Fruit fly (Drosophila melanogaster) whole organism, embryonic: Measurements from ENCODE around the gene Rilpl.

Experiments used
- B-H2 ChIP-seq: fragments of 200-800 bp; sonication (Bioruptor generic); optimal IDR thresholded peaks from 2 replicates; lab custom pipeline; 2018; ENCODE audit warnings: missing biosample characterization, mild to moderate bottlenecking, missing genetic modification characterization
- BEAF-32 ChIP-seq: fragments of 200-800 bp; sonication (Bioruptor generic); optimal IDR thresholded peaks from 3 replicates; lab custom pipeline; 2017; ENCODE audit warnings: missing biosample characterization, missing genetic modification characterization, mild to moderate bottlenecking, moderate library complexity, missing genetic modification reagents
- Bgb ChIP-seq: fragments of 200-800 bp; sonication (Bioruptor generic); IDR thresholded peaks from 2 replicates; pipeline ENCODE4 v1.3.6; 2022; ENCODE audit warnings: missing biosample characterization, missing genetic modification characterization; ENCODE audit not compliant: partially characterized antibody
- CG12155 ChIP-seq: fragments of 200-800 bp; sonication (Bioruptor generic); optimal IDR thresholded peaks from 3 replicates; lab custom pipeline; 2016; ENCODE audit warnings: missing biosample characterization, missing genetic modification characterization
- CG13894 ChIP-seq: fragments of 200-800 bp; sonication (Bioruptor generic); optimal IDR thresholded peaks from 3 replicates; lab custom pipeline; 2018; ENCODE audit warnings: missing biosample characterization, mild to moderate bottlenecking, missing genetic modification characterization, moderate library complexity
- CG14710 ChIP-seq: fragments of 200-800 bp; sonication (Bioruptor generic); optimal IDR thresholded peaks from 3 replicates; lab custom pipeline; 2019; ENCODE audit warnings: missing biosample characterization, mild to moderate bottlenecking, missing genetic modification characterization, moderate library complexity
- CG15514 ChIP-seq: fragments of 200-800 bp; sonication (Bioruptor generic); optimal IDR thresholded peaks from 3 replicates; lab custom pipeline; 2017; ENCODE audit warnings: missing biosample characterization, missing genetic modification characterization, mild to moderate bottlenecking, moderate library complexity, missing genetic modification reagents
- CG16813 ChIP-seq: fragments of 200-800 bp; sonication (Bioruptor generic); IDR thresholded peaks from 3 replicates; pipeline ENCODE4 v1.3.6; 2022; ENCODE audit warnings: missing biosample characterization, missing genetic modification characterization; ENCODE audit not compliant: partially characterized antibody
- CG2120 ChIP-seq: fragments of 200-800 bp; sonication (Bioruptor generic); optimal IDR thresholded peaks from 3 replicates; lab custom pipeline; 2016; ENCODE audit warnings: missing biosample characterization, missing genetic modification characterization
- CG2129 ChIP-seq: fragments of 200-800 bp; sonication (Bioruptor generic); IDR thresholded peaks from 2 replicates; pipeline ENCODE4 v1.3.6; 2022; ENCODE audit warnings: missing biosample characterization, missing genetic modification characterization; ENCODE audit not compliant: partially characterized antibody
- CG30403 ChIP-seq: fragments of 200-800 bp; sonication (Bioruptor generic); optimal IDR thresholded peaks from 3 replicates; lab custom pipeline; 2016; ENCODE audit warnings: missing biosample characterization, missing genetic modification characterization
- CG3838 ChIP-seq: fragments of 200-800 bp; sonication (Bioruptor generic); optimal IDR thresholded peaks from 3 replicates; lab custom pipeline; 2016; ENCODE audit warnings: missing biosample characterization, missing genetic modification characterization
- CG4617 ChIP-seq: fragments of 200-800 bp; sonication (Bioruptor generic); optimal IDR thresholded peaks from 3 replicates; lab custom pipeline; 2016; ENCODE audit warnings: missing biosample characterization, missing genetic modification characterization, borderline replicate concordance
- CG7786 ChIP-seq: fragments of 200-800 bp; sonication (Bioruptor generic); optimal IDR thresholded peaks from 2 replicates; lab custom pipeline; 2016; ENCODE audit warnings: missing biosample characterization, missing genetic modification characterization
- CTCF ChIP-seq: fragments of 200-800 bp; sonication (Bioruptor generic); optimal IDR thresholded peaks from 2 replicates; lab custom pipeline; 2017; ENCODE audit warnings: missing biosample characterization, mild to moderate bottlenecking, missing genetic modification characterization, moderate library complexity
- Dref ChIP-seq: fragments of 200-800 bp; sonication (Bioruptor generic); IDR thresholded peaks from 2 replicates; pipeline ENCODE4 v1.3.6; 2022; ENCODE audit warnings: missing biosample characterization, missing genetic modification characterization
- E2f2 ChIP-seq: fragments of 200-800 bp; sonication (Bioruptor generic); IDR thresholded peaks from 2 replicates; pipeline ENCODE4 v1.3.6; 2022; ENCODE audit warnings: missing biosample characterization, missing genetic modification characterization
- Ets97D ChIP-seq: fragments of 200-800 bp; sonication (Bioruptor generic); optimal IDR thresholded peaks from 3 replicates; lab custom pipeline; 2016; ENCODE audit warnings: missing biosample characterization, missing genetic modification characterization
- Fer1 ChIP-seq: fragments of 200-800 bp; sonication (Bioruptor generic); optimal IDR thresholded peaks from 2 replicates; lab custom pipeline; 2017; ENCODE audit warnings: missing biosample characterization, mild to moderate bottlenecking, missing genetic modification characterization
- GATAe ChIP-seq: fragments of 200-800 bp; sonication (Bioruptor generic); conservative IDR thresholded peaks from 2 replicates; pipeline ENCODE4 v1.3.6; 2022; ENCODE audit warnings: missing biosample characterization, missing genetic modification characterization
- Hsf ChIP-seq: fragments of 200-800 bp; sonication (Bioruptor generic); optimal IDR thresholded peaks from 3 replicates; lab custom pipeline; 2016; ENCODE audit warnings: missing biosample characterization, missing genetic modification characterization
- MBD-R2 ChIP-seq: fragments of 200-800 bp; sonication (Bioruptor generic); IDR thresholded peaks from 2 replicates; pipeline ENCODE4 v1.3.6; 2022; ENCODE audit warnings: missing biosample characterization, missing genetic modification characterization
- Max ChIP-seq: fragments of 200-800 bp; sonication (Bioruptor generic); optimal IDR thresholded peaks from 2 replicates; lab custom pipeline; 2016; ENCODE audit warnings: missing biosample characterization, mild to moderate bottlenecking, missing genetic modification characterization
- Mes4 ChIP-seq: fragments of 200-800 bp; sonication (Bioruptor generic); optimal IDR thresholded peaks from 2 replicates; lab custom pipeline; 2016; ENCODE audit warnings: missing biosample characterization, missing genetic modification characterization
- Pdp1 ChIP-seq, 2 experiments: fragments of 200-800 bp; sonication (Bioruptor generic); optimal IDR thresholded peaks; 3 replicates each; lab custom pipeline; 2016; ENCODE audit warnings: missing biosample characterization in 2 of 2, missing genetic modification characterization in 2 of 2, mild to moderate bottlenecking in 1 of 2, moderate library complexity in 1 of 2
- Rfx ChIP-seq: fragments of 200-800 bp; sonication (Bioruptor generic); IDR thresholded peaks from 2 replicates; pipeline ENCODE4 v1.3.6; 2022; ENCODE audit warnings: missing biosample characterization, missing genetic modification characterization
- Rx ChIP-seq: fragments of 200-800 bp; sonication (Bioruptor generic); IDR thresholded peaks from 2 replicates; pipeline ENCODE4 v1.3.6; 2022; ENCODE audit warnings: missing biosample characterization, missing genetic modification characterization
- Sin3A ChIP-seq: fragments of >200 bp; optimal IDR thresholded peaks from 2 replicates; lab custom pipeline; 2018
- cato ChIP-seq: fragments of 200-800 bp; sonication (Bioruptor generic); optimal IDR thresholded peaks from 2 replicates; lab custom pipeline; 2016; ENCODE audit warnings: missing biosample characterization, missing genetic modification characterization, borderline replicate concordance
- chif ChIP-seq, 2 experiments: fragments of 200-800 bp; sonication (Bioruptor generic); optimal IDR thresholded peaks; 3 replicates each; lab custom pipeline; 2016; ENCODE audit warnings: missing biosample characterization in 2 of 2, missing genetic modification characterization in 2 of 2
- da ChIP-seq: fragments of 200-800 bp; sonication (Bioruptor generic); optimal IDR thresholded peaks from 2 replicates; lab custom pipeline; 2016; ENCODE audit warnings: missing biosample characterization, missing genetic modification characterization
- disco-r ChIP-seq: fragments of 200-800 bp; sonication (Bioruptor generic); optimal IDR thresholded peaks from 2 replicates; lab custom pipeline; 2016; ENCODE audit warnings: missing biosample characterization, missing genetic modification characterization
- dm ChIP-seq: fragments of 200-800 bp; sonication (Bioruptor generic); optimal IDR thresholded peaks from 3 replicates; lab custom pipeline; 2016; ENCODE audit warnings: missing biosample characterization, missing genetic modification characterization
- dmrt11E ChIP-seq: fragments of 200-800 bp; sonication (Bioruptor generic); optimal IDR thresholded peaks from 3 replicates; lab custom pipeline; 2018; ENCODE audit warnings: missing biosample characterization, mild to moderate bottlenecking, missing genetic modification characterization, moderate library complexity
- ems ChIP-seq: fragments of 200-800 bp; sonication (Bioruptor generic); optimal IDR thresholded peaks from 3 replicates; lab custom pipeline; 2016; ENCODE audit warnings: missing biosample characterization, missing genetic modification characterization
- exex ChIP-seq: fragments of 200-800 bp; sonication (Bioruptor generic); optimal IDR thresholded peaks from 4 replicates; lab custom pipeline; 2018; ENCODE audit warnings: missing biosample characterization, mild to moderate bottlenecking, missing genetic modification characterization, moderate library complexity
- grau ChIP-seq: fragments of 200-800 bp; optimal IDR thresholded peaks from 3 replicates; lab custom pipeline; 2019; ENCODE audit warnings: missing biosample characterization, mild to moderate bottlenecking, missing genetic modification characterization, moderate library complexity
- gro ChIP-seq: fragments of 200-800 bp; sonication (Bioruptor generic); optimal IDR thresholded peaks from 2 replicates; lab custom pipeline; 2016; ENCODE audit warnings: missing biosample characterization, missing genetic modification characterization
- hbn ChIP-seq: fragments of 200-800 bp; sonication (Bioruptor generic); IDR thresholded peaks from 2 replicates; pipeline ENCODE4 v1.3.6; 2022; ENCODE audit warnings: missing biosample characterization, missing genetic modification characterization; ENCODE audit not compliant: partially characterized antibody
- lilli ChIP-seq: fragments of 200-800 bp; sonication (Bioruptor generic); optimal IDR thresholded peaks from 3 replicates; lab custom pipeline; 2016; ENCODE audit warnings: missing biosample characterization, missing genetic modification characterization
- mirr ChIP-seq: fragments of 200-800 bp; sonication (Bioruptor generic); optimal IDR thresholded peaks from 3 replicates; lab custom pipeline; 2018; ENCODE audit warnings: missing biosample characterization, mild to moderate bottlenecking, missing genetic modification characterization
- pb ChIP-seq: fragments of 200-800 bp; sonication (Bioruptor generic); optimal IDR thresholded peaks from 3 replicates; lab custom pipeline; 2016; ENCODE audit warnings: missing biosample characterization, missing genetic modification characterization
- pum ChIP-seq: fragments of 200-800 bp; sonication (Bioruptor generic); optimal IDR thresholded peaks from 2 replicates; lab custom pipeline; 2016; ENCODE audit warnings: missing biosample characterization, missing genetic modification characterization
- pzg ChIP-seq: fragments of 200-800 bp; sonication (Bioruptor generic); optimal IDR thresholded peaks from 3 replicates; lab custom pipeline; 2018; ENCODE audit warnings: missing biosample characterization, mild to moderate bottlenecking, missing genetic modification characterization, moderate library complexity
- row ChIP-seq: fragments of 200-800 bp; sonication (Bioruptor generic); IDR thresholded peaks from 3 replicates; pipeline ENCODE4 v1.3.6; 2022; ENCODE audit warnings: missing biosample characterization, missing genetic modification characterization
- sd ChIP-seq: fragments of 200-800 bp; sonication (Bioruptor generic); optimal IDR thresholded peaks from 3 replicates; lab custom pipeline; 2018; ENCODE audit warnings: missing biosample characterization, mild to moderate bottlenecking, missing genetic modification characterization, moderate library complexity
- sna ChIP-seq: fragments of 200-800 bp; sonication (Bioruptor generic); IDR thresholded peaks from 2 replicates; pipeline ENCODE4 v1.3.6; 2022; ENCODE audit warnings: missing biosample characterization, missing genetic modification characterization; ENCODE audit not compliant: partially characterized antibody
- trem ChIP-seq: fragments of 200-800 bp; optimal IDR thresholded peaks from 3 replicates; lab custom pipeline; 2019; ENCODE audit warnings: missing biosample characterization, mild to moderate bottlenecking, missing genetic modification characterization, moderate library complexity
- vnd ChIP-seq: fragments of 200-800 bp; sonication (Bioruptor generic); IDR thresholded peaks from 3 replicates; pipeline ENCODE4 v1.3.6; 2022; ENCODE audit warnings: missing biosample characterization, missing genetic modification characterization; ENCODE audit not compliant: partially characterized antibody

The Rilpl gene

DNA sequence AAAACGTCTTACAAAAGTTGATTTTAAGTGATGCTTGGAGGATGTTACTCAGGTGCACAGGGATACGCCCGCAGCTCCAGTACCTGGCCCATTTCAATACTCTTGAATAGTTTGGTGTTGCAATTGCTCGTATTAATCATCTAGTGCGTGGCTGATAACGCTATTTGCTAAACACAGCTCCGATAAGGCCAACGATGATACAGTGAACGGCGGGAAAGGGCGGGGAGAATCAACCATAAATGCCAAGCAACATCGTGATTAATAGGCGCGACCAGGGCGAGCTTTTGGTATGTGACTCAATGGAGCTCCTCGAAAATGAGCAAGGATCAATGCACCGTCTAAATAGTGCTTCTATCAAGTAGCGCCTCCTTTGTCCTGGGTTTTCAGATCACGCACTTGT, 46.0 kb upstream of the Rilpl start:
- peak; percentile 1 for TF ChIP-seq exex (tag; lab: Kevin White, UChicago)
- no peak for TF ChIP-seq Hsf (GFP tag; lab: Kevin White, UChicago)
- TF ChIP-seq disco-r (GFP tag; lab: Kevin White, UChicago) = no peak
- peak; percentile 64 for TF ChIP-seq GATAe (GFP tag; lab: Robert Waterston, UW)
- no peak for TF ChIP-seq pum (GFP tag; lab: Kevin White, UChicago)
- peak; percentile 51 for TF ChIP-seq sd (tag; lab: Kevin White, UChicago)
- no peak for TF ChIP-seq CG13894
- no peak for TF ChIP-seq Rx (GFP tag; lab: Robert Waterston, UW)
- no peak for TF ChIP-seq CG12155 (GFP tag; lab: Kevin White, UChicago)
- TF ChIP-seq CG3838 (GFP tag; lab: Kevin White, UChicago) = no peak
- TF ChIP-seq mirr = peak; percentile 4
- TF ChIP-seq B-H2 (GFP tag; lab: Kevin White, UChicago) = no peak

DNA sequence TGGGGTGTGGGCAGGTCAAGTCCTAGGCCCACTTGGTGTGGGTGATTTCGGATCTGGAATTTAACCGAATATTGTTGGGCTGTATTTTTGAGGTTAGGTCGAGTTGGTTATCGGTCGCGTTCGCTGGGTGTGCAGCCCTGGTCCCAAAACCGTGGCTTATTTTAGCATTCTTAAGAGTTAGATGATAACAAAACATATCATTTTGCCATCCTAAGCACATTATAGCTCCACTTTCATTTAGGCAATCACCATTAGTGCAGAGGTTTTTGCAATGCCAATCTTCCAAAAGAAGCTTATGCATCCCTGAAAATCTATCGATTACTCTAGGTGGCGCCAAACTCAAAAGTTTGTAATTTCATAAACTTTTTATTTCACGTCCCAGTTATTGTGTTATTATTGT, 43.6 kb upstream of the Rilpl start, which contains the start of gene MTPAP:
Gene MTPAP, minus strand, starts transcription at position 103 of the 400 bp plus-strand sequence.
- TF ChIP-seq Mes4 (GFP tag; lab: Kevin White, UChicago) (peak; percentile 2), lilli (GFP tag; lab: Kevin White, UChicago) (peak; percentile 44), chif (GFP tag; optimal IDR thresholded peaks at IDR 0.05; lab: Kevin White, UChicago) (peak in 1 of 2 experiments; percentile 3), pum (GFP tag; lab: Kevin White, UChicago) (no peak), CG30403 (GFP tag; lab: Kevin White, UChicago) (peak; percentile 15), dm (peak; percentile 71), ems (GFP tag; lab: Kevin White, UChicago) (peak; percentile 4), CG16813 (GFP tag; lab: Robert Waterston, UW) (peak; percentile 67), sna (GFP tag; lab: Robert Waterston, UW) (peak; percentile 61; the same call in 1 of the 2 replicates), BEAF-32 (peak; percentile 68), Max (GFP tag; lab: Kevin White, UChicago) (peak; percentile 50), CG4617 (peak; percentile 51), CTCF (GFP tag; lab: Kevin White, UChicago) (peak; percentile 61), Bgb (GFP tag; lab: Robert Waterston, UW) (peak; percentile 42; the same call in 1 of the 2 replicates), sd (tag; lab: Kevin White, UChicago) (no peak), Sin3A (lab: Kevin White, UChicago) (peak; percentile 83), Fer1 (GFP tag; lab: Kevin White, UChicago) (peak; percentile 12), CG14710 (tag; lab: Kevin White, UChicago) (peak; percentile 57), gro (GFP tag; lab: Kevin White, UChicago) (peak; percentile 25), hbn (peak; percentile 52; the same call in 1 of the 2 replicates), CG7786 (no peak), Ets97D (peak; percentile 1), vnd (peak; percentile 64; the same call in 2 of the 3 replicates), Pdp1 (GFP tag; optimal IDR thresholded peaks at IDR 0.05; lab: Kevin White, UChicago) (peak in 1 of 2 experiments; percentile 0), trem (tag; lab: Kevin White, UChicago) (peak; percentile 64), pzg (GFP tag; lab: Kevin White, UChicago) (peak; percentile 49), CG2129 (GFP tag; lab: Robert Waterston, UW) (0 out of 2 replicates have a peak, but pooled peaks have one; percentile 17), Rfx (GFP tag; lab: Robert Waterston, UW) (no peak), MBD-R2 (GFP tag; lab: Robert Waterston, UW) (peak; percentile 72), dmrt11E (tag; lab: Kevin White, UChicago) (peak; percentile 10), E2f2 (peak; percentile 93), pb (GFP tag; lab: Kevin White, UChicago) (peak; percentile 2), CG2120 (GFP tag; lab: Kevin White, UChicago) (peak; percentile 28), row (GFP tag; lab: Robert Waterston, UW) (peak; percentile 35; the same call in 1 of the 3 replicates), CG15514 (GFP tag; lab: Kevin White, UChicago) (peak; percentile 70), Dref (peak; percentile 70), da (no peak), grau (peak; percentile 25), cato (GFP tag; lab: Kevin White, UChicago) (no peak)
